Worm (Caenorhabditis elegans) whole organism, L4 larva: ENCODE data around the gene srt-16.

ENCODE experiments used
- F44E2.7 ChIP-seq: fragments of 200-800 bp; sonication (Bioruptor generic); IDR thresholded peaks from 2 replicates; pipeline ENCODE4 v2.1.2; 2022; ENCODE audit warnings: missing genetic modification characterization, missing compliant biosample characterization
- Y105C5A.15 ChIP-seq: fragments of 200-800 bp; sonication (Bioruptor generic); IDR thresholded peaks from 2 replicates; pipeline ENCODE4 v1.3.6; 2022; ENCODE audit warnings: missing genetic modification characterization, missing compliant biosample characterization
- Y48G9A.11 ChIP-seq: fragments of 200-800 bp; sonication (Bioruptor generic); IDR thresholded peaks from 2 replicates; pipeline ENCODE4 v1.3.6; 2022; ENCODE audit warnings: missing genetic modification reagents, missing genetic modification characterization, missing compliant biosample characterization
- ceh-44 ChIP-seq: fragments of 200-800 bp; sonication (Bioruptor generic); IDR thresholded peaks from 2 replicates; pipeline ENCODE4 v1.3.6; 2022; ENCODE audit warnings: missing genetic modification reagents, missing genetic modification characterization, missing compliant biosample characterization
- dmd-8 ChIP-seq: fragments of 200-800 bp; sonication (Bioruptor generic); IDR thresholded peaks from 2 replicates; pipeline ENCODE4 v1.3.6; 2022; ENCODE audit warnings: missing genetic modification characterization, missing compliant biosample characterization
- dmd-9 ChIP-seq: fragments of 200-800 bp; sonication (Bioruptor generic); IDR thresholded peaks from 2 replicates; pipeline ENCODE4 v1.3.6; 2022; ENCODE audit warnings: missing genetic modification reagents, missing genetic modification characterization, missing compliant biosample characterization
- hlh-30 ChIP-seq: sonication (generic microtip); optimal IDR thresholded peaks from 2 replicates; lab custom pipeline; 2017; ENCODE audit warnings: antibody characterized with exemption, mild to moderate bottlenecking, missing genetic modification characterization, missing compliant biosample characterization; ENCODE audit not compliant: insufficient read depth
- lim-7 ChIP-seq: fragments of 200-800 bp; sonication (Bioruptor generic); IDR thresholded peaks from 2 replicates; pipeline ENCODE4 v1.3.6; 2022; ENCODE audit warnings: missing genetic modification characterization, missing compliant biosample characterization
- nhr-28 ChIP-seq: fragments of 150-350 bp; optimal IDR thresholded peaks from 2 replicates; lab custom pipeline; 2014; ENCODE audit warnings: missing biosample characterization, missing genetic modification characterization
- set-16 ChIP-seq: fragments of 200-800 bp; sonication (Bioruptor generic); IDR thresholded peaks from 2 replicates; pipeline ENCODE4 v1.3.6; 2022; ENCODE audit warnings: missing genetic modification reagents, missing genetic modification characterization, missing compliant biosample characterization
- snpc-1.2 ChIP-seq: fragments of 200-800 bp; sonication (Bioruptor generic); IDR thresholded peaks from 2 replicates; pipeline ENCODE4 v1.3.6; 2022; ENCODE audit warnings: missing genetic modification reagents, missing genetic modification characterization, missing compliant biosample characterization
- spr-3 ChIP-seq: fragments of 200-800 bp; sonication (Bioruptor generic); optimal IDR thresholded peaks from 2 replicates; lab custom pipeline; 2018; ENCODE audit warnings: mild to moderate bottlenecking, missing genetic modification characterization, missing compliant biosample characterization
- unc-62 ChIP-seq, 3 experiments: fragments of 150-350 bp in 1 of 3; sonication (generic microtip); optimal IDR thresholded peaks in 2 of 3; peaks in 1 of 3; 1 replicate in 1 of 3; 2 replicates in 2 of 3; lab custom pipeline; 2014 to 2017; ENCODE audit warnings: missing biosample characterization in 3 of 3, missing genetic modification characterization in 3 of 3, missing genetic modification reagents in 3 of 3, missing genotype in 1 of 3

srt-16 gene

ce11 chrV:3021306-3021705, 43.0 kb downstream of the srt-16 start, which contains the start of gene irld-12:
irld-12 (minus strand) TSS chrV:3021406.
- TF ChIP-seq Y105C5A.15 (GFP tag; lab: Robert Waterston, UW) (no peak), lim-7 (no peak), Y48G9A.11 (no peak), dmd-9 (no peak)

DNA sequence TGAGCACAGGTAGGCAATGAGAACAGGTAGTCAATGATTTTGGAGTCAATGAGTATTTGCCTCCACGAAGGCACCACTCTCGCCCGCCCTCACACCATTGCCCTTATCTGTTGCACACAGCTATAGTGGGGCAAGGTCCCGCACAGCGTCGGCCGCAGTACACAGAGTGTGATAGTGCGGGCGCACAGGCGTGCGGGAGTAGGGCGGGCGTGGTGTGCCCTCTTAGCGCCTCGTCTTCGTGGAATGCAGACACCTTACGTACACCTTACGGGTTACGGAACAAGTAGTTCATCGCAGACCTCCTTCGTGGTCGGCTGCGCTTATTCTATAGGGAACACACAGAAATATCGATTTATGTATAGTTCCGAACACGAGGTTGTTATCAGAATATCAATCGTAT, 46.4 kb downstream of the srt-16 start:
- TF ChIP-seq set-16 (GFP tag; lab: Robert Waterston, UW) (peak; percentile 54), snpc-1.2 (no peak), ceh-44 (GFP tag; lab: Robert Waterston, UW) (0 out of 2 replicates have a peak, but pooled peaks have one; percentile 11), F44E2.7 (GFP tag; lab: Robert Waterston, UW) (no peak), unc-62 (GFP tag; optimal IDR thresholded peaks at IDR 0.05 in 1 of 2; lab: Kevin White, UChicago) (no peak), unc-62 (tag; optimal IDR thresholded peaks at IDR 0.05; lab: Kevin White, UChicago) (no peak), hlh-30 (tag; lab: Kevin White, UChicago) (no peak), dmd-8 (GFP tag; lab: Robert Waterston, UW) (0 out of 2 replicates have a peak, but pooled peaks have one; percentile 30)

- TF ChIP-seq nhr-28 (tag; lab: Kevin White, UChicago), result peak; percentile 39
- no peak for TF ChIP-seq spr-3 (GFP tag; lab: Kevin White, UChicago)
- TF ChIP-seq, all 104 proteins: peak for 1
Observed at ce11 chrV:3014185-3014584, 50.1 kb downstream of the srt-16 start, which contains the start of gene K12D9.1. K12D9.1 (plus strand) TSS chrV:3014485.
